Worm (Caenorhabditis elegans) whole organism, L2 larva: ENCODE data around the gene Y60C6A.2.
"Not testable (repeated sequence)": the region's sequence is repeated elsewhere in the genome, so short reads cannot be mapped to it uniquely, and the experiment has no call there.

Experiments
- C34F6.9 ChIP-seq: fragments of 150-350 bp; optimal IDR thresholded peaks from 2 replicates; lab custom pipeline; 2014; ENCODE audit warnings: missing biosample characterization, missing genetic modification characterization
- F13H6.1 ChIP-seq: sonication (generic microtip); optimal IDR thresholded peaks from 2 replicates; lab custom pipeline; 2016; ENCODE audit warnings: missing genetic modification characterization, missing compliant biosample characterization
- R02D3.7 ChIP-seq: fragments of 150-350 bp; optimal IDR thresholded peaks from 2 replicates; lab custom pipeline; 2014; ENCODE audit warnings: missing biosample characterization, missing genetic modification characterization
- Y55F3AM.14 ChIP-seq: fragments of 200-800 bp; sonication (Bioruptor generic); optimal IDR thresholded peaks from 2 replicates; lab custom pipeline; 2018; ENCODE audit warnings: mild to moderate bottlenecking, missing genetic modification characterization, missing compliant biosample characterization
- ZK546.5 ChIP-seq: sonication (generic microtip); optimal IDR thresholded peaks from 2 replicates; lab custom pipeline; 2017; ENCODE audit warnings: missing biosample characterization, missing genetic modification characterization
- alr-1 ChIP-seq: fragments of 150-350 bp; optimal IDR thresholded peaks from 2 replicates; lab custom pipeline; 2014; ENCODE audit warnings: missing biosample characterization, missing genetic modification characterization
- aly-2 ChIP-seq: fragments of 150-350 bp; optimal IDR thresholded peaks from 2 replicates; lab custom pipeline; 2014; ENCODE audit warnings: missing biosample characterization, missing genetic modification characterization
- ama-1 ChIP-seq: fragments of 150-350 bp; optimal IDR thresholded peaks from 2 replicates; lab custom pipeline; 2018; ENCODE audit warnings: inconsistent platforms
- ceh-82 ChIP-seq: fragments of 150-350 bp; optimal IDR thresholded peaks from 2 replicates; lab custom pipeline; 2014; ENCODE audit warnings: missing biosample characterization, missing genetic modification characterization
- dmd-4 ChIP-seq: sonication (generic microtip); optimal IDR thresholded peaks from 2 replicates; lab custom pipeline; 2017; ENCODE audit warnings: missing biosample characterization, missing genetic modification characterization
- gmeb-1 ChIP-seq: fragments of 150-350 bp; optimal IDR thresholded peaks from 2 replicates; lab custom pipeline; 2014; ENCODE audit warnings: missing biosample characterization, missing genetic modification characterization
- lin-39 ChIP-seq: fragments of 150-350 bp; optimal IDR thresholded peaks from 2 replicates; lab custom pipeline; 2014; ENCODE audit warnings: missing biosample characterization, missing genetic modification reagents, missing genetic modification characterization
- lsy-2 ChIP-seq, 2 experiments: fragments of 150-350 bp in 1 of 2; sonication (generic microtip) in 1 of 2; optimal IDR thresholded peaks; 2 replicates each; lab custom pipeline; 2014 to 2017; ENCODE audit warnings: missing biosample characterization in 2 of 2, missing genetic modification characterization in 2 of 2
- mab-5 ChIP-seq: fragments of 150-350 bp; optimal IDR thresholded peaks from 2 replicates; lab custom pipeline; 2014; ENCODE audit warnings: missing biosample characterization, missing genetic modification characterization
- mbf-1 ChIP-seq: sonication (generic microtip); optimal IDR thresholded peaks from 2 replicates; lab custom pipeline; 2017; ENCODE audit warnings: missing biosample characterization, missing genetic modification characterization
- nhr-11 ChIP-seq: fragments of 150-350 bp; optimal IDR thresholded peaks from 2 replicates; lab custom pipeline; 2014; ENCODE audit warnings: missing biosample characterization, missing genetic modification characterization
- nhr-12 ChIP-seq: fragments of 150-350 bp; optimal IDR thresholded peaks from 2 replicates; lab custom pipeline; 2014; ENCODE audit warnings: missing biosample characterization, missing genetic modification characterization
- nhr-129 ChIP-seq: fragments of 150-350 bp; optimal IDR thresholded peaks from 2 replicates; lab custom pipeline; 2014; ENCODE audit warnings: missing biosample characterization, missing genetic modification characterization
- nhr-21 ChIP-seq: fragments of 150-350 bp; optimal IDR thresholded peaks from 2 replicates; lab custom pipeline; 2014; ENCODE audit warnings: missing biosample characterization, missing genetic modification characterization
- nhr-23 ChIP-seq: fragments of 150-350 bp; optimal IDR thresholded peaks from 2 replicates; lab custom pipeline; 2014; ENCODE audit warnings: missing biosample characterization, missing genetic modification reagents, missing genetic modification characterization
- nhr-237 ChIP-seq: fragments of 150-350 bp; optimal IDR thresholded peaks from 2 replicates; lab custom pipeline; 2014; ENCODE audit warnings: missing biosample characterization, missing genetic modification characterization
- nhr-25 ChIP-seq: fragments of 150-350 bp; sonication (generic microtip); optimal IDR thresholded peaks from 3 replicates; lab custom pipeline; 2014; ENCODE audit warnings: missing biosample characterization, missing genetic modification characterization
- nhr-6 ChIP-seq: fragments of 150-350 bp; optimal IDR thresholded peaks from 2 replicates; lab custom pipeline; 2014; ENCODE audit warnings: missing biosample characterization, missing genetic modification characterization
- skn-1 ChIP-seq: sonication (generic microtip); optimal IDR thresholded peaks from 2 replicates; lab custom pipeline; 2017; ENCODE audit warnings: missing biosample characterization, missing genetic modification characterization
- sma-3 ChIP-seq: sonication (generic microtip); optimal IDR thresholded peaks from 2 replicates; lab custom pipeline; 2016; ENCODE audit warnings: missing genetic modification reagents, missing genetic modification characterization, missing compliant biosample characterization
- sma-9 ChIP-seq, 2 experiments: fragments of 150-350 bp in 1 of 2; sonication (generic microtip) in 1 of 2; optimal IDR thresholded peaks; 2 replicates each; lab custom pipeline; 2014 to 2016; ENCODE audit warnings: missing genetic modification characterization in 2 of 2, mild to moderate bottlenecking in 1 of 2, missing biosample characterization in 1 of 2, missing compliant biosample characterization in 1 of 2, missing genetic modification reagents in 1 of 2, moderate library complexity in 1 of 2
- snpc-4 ChIP-seq: fragments of 150-350 bp; optimal IDR thresholded peaks from 2 replicates; lab custom pipeline; 2014; ENCODE audit warnings: missing biosample characterization, missing genetic modification characterization
- unc-39 ChIP-seq: fragments of 150-350 bp; optimal IDR thresholded peaks from 2 replicates; lab custom pipeline; 2014; ENCODE audit warnings: missing biosample characterization, missing genetic modification characterization
- unc-62 ChIP-seq: fragments of 150-350 bp; optimal IDR thresholded peaks from 2 replicates; lab custom pipeline; 2014; ENCODE audit warnings: missing biosample characterization, missing genetic modification reagents, missing genetic modification characterization
- zag-1 ChIP-seq: fragments of 150-350 bp; optimal IDR thresholded peaks from 2 replicates; lab custom pipeline; 2014; ENCODE audit warnings: missing biosample characterization, missing genetic modification characterization
- ztf-11 ChIP-seq: sonication (generic microtip); optimal IDR thresholded peaks from 2 replicates; lab custom pipeline; 2017; ENCODE audit warnings: missing biosample characterization, missing genetic modification characterization

Y60C6A.2 gene

ce11 chrV:4766501-4766900, 18.7 kb downstream of the Y60C6A.2 start, which contains the start of gene C18G1.8:
TSS of gene C18G1.8 (minus strand) at chrV:4766601.
- no peak for TF ChIP-seq Y55F3AM.14 (GFP tag; lab: Kevin White, UChicago)
- TF ChIP-seq nhr-25 (tag; lab: Kevin White, UChicago): no peak
- TF ChIP-seq nhr-11 (tag; lab: Kevin White, UChicago): no peak
- TF ChIP-seq zag-1 (tag; lab: Kevin White, UChicago): no peak
- TF ChIP-seq ceh-82 (tag; lab: Kevin White, UChicago): no peak
- no peak for TF ChIP-seq lin-39 (tag; lab: Kevin White, UChicago)
- no peak for TF ChIP-seq unc-39 (tag; lab: Kevin White, UChicago)
- TF ChIP-seq nhr-23 (tag; lab: Kevin White, UChicago): no peak
- TF ChIP-seq F13H6.1 (tag; lab: Kevin White, UChicago): no peak
- TF ChIP-seq nhr-237: no peak
- TF ChIP-seq C34F6.9 (tag; lab: Kevin White, UChicago): no peak
- no peak for TF ChIP-seq nhr-6 (tag; lab: Kevin White, UChicago)
- TF ChIP-seq, all 48 proteins: peak for 0

ce11 chrV:4760674-4761073, 24.6 kb downstream of the Y60C6A.2 start, which contains the start of gene bgnt-1.4:
TSS of gene bgnt-1.4 (plus strand) at chrV:4760974.
- not testable (repeated sequence) for TF ChIP-seq nhr-21, mab-5, ZK546.5 (tag; lab: Kevin White, UChicago)

ce11 chrV:4758540-4758939, 26.7 kb downstream of the Y60C6A.2 start:
- TF ChIP-seq ZK546.5 (tag; lab: Kevin White, UChicago): no peak
- no peak for TF ChIP-seq ztf-11 (tag; lab: Kevin White, UChicago)
- TF ChIP-seq F13H6.1 (tag; lab: Kevin White, UChicago): no peak
- TF ChIP-seq snpc-4: no peak
- TF ChIP-seq sma-3 (GFP tag; lab: Kevin White, UChicago): no peak
- no peak for TF ChIP-seq nhr-12
- no peak for TF ChIP-seq nhr-6 (tag; lab: Kevin White, UChicago)
- TF ChIP-seq unc-62 (GFP tag; lab: Kevin White, UChicago): no peak
- no peak for TF ChIP-seq sma-9 (GFP tag; optimal IDR thresholded peaks at IDR 0.05; lab: Kevin White, UChicago)
- no peak for TF ChIP-seq sma-9 (tag; optimal IDR thresholded peaks at IDR 0.05; lab: Kevin White, UChicago)

ce11 chrV:4758019-4758418, 27.2 kb downstream of the Y60C6A.2 start:
- TF ChIP-seq dmd-4 (tag; lab: Kevin White, UChicago) (no peak), ceh-82 (tag; lab: Kevin White, UChicago) (no peak)

ce11 chrV:4755308-4756029, 29.8 kb downstream of the Y60C6A.2 start, which contains the start of gene pgl-3:
TSS of gene pgl-3 (plus strand) at chrV:4755979.
- TF ChIP-seq ztf-11 (tag; lab: Kevin White, UChicago) (no peak), gmeb-1 (tag; lab: Kevin White, UChicago) (no peak), ama-1 (no peak), nhr-12 (no peak), aly-2 (no peak)

ce11 chrV:4754684-4755211, 30.5 kb downstream of the Y60C6A.2 start:
- TF ChIP-seq Y55F3AM.14 (GFP tag; lab: Kevin White, UChicago) (peak; percentile 0), skn-1 (tag; lab: Kevin White, UChicago) (no peak), F13H6.1 (tag; lab: Kevin White, UChicago) (no peak)

- TF ChIP-seq skn-1 (tag; lab: Kevin White, UChicago) (no peak), lsy-2 (tag; optimal IDR thresholded peaks at IDR 0.05; lab: Kevin White, UChicago) (no peak), nhr-129 (tag; lab: Kevin White, UChicago) (no peak), dmd-4 (tag; lab: Kevin White, UChicago) (no peak), nhr-25 (tag; lab: Kevin White, UChicago) (no peak), mbf-1 (tag; lab: Kevin White, UChicago) (no peak), lin-39 (tag; lab: Kevin White, UChicago) (no peak), nhr-237 (no peak), Y55F3AM.14 (GFP tag; lab: Kevin White, UChicago) (no peak), alr-1 (tag; lab: Kevin White, UChicago) (no peak), ztf-11 (tag; lab: Kevin White, UChicago) (no peak), zag-1 (tag; lab: Kevin White, UChicago) (no peak), R02D3.7 (tag; lab: Kevin White, UChicago) (no peak), aly-2 (no peak)
Measured at ce11 chrV:4754123-4754522, 31.1 kb downstream of the Y60C6A.2 start, which contains the start of gene hil-4. TSS of gene hil-4 (plus strand) at chrV:4754313.
